Fruit fly (Drosophila melanogaster) whole organism, embryonic: Measurements from ENCODE around the gene Gr63a.

Experiments used
- CG15601 ChIP-seq: fragments of 200-800 bp; sonication (Bioruptor generic); optimal IDR thresholded peaks from 3 replicates; lab custom pipeline; 2019; ENCODE audit warnings: missing biosample characterization, mild to moderate bottlenecking, missing genetic modification characterization, moderate library complexity
- MTF-1 ChIP-seq: fragments of 200-800 bp; sonication (Bioruptor generic); optimal IDR thresholded peaks from 2 replicates; lab custom pipeline; 2018; ENCODE audit warnings: missing biosample characterization, mild to moderate bottlenecking, missing genetic modification characterization, borderline replicate concordance

DNA sequence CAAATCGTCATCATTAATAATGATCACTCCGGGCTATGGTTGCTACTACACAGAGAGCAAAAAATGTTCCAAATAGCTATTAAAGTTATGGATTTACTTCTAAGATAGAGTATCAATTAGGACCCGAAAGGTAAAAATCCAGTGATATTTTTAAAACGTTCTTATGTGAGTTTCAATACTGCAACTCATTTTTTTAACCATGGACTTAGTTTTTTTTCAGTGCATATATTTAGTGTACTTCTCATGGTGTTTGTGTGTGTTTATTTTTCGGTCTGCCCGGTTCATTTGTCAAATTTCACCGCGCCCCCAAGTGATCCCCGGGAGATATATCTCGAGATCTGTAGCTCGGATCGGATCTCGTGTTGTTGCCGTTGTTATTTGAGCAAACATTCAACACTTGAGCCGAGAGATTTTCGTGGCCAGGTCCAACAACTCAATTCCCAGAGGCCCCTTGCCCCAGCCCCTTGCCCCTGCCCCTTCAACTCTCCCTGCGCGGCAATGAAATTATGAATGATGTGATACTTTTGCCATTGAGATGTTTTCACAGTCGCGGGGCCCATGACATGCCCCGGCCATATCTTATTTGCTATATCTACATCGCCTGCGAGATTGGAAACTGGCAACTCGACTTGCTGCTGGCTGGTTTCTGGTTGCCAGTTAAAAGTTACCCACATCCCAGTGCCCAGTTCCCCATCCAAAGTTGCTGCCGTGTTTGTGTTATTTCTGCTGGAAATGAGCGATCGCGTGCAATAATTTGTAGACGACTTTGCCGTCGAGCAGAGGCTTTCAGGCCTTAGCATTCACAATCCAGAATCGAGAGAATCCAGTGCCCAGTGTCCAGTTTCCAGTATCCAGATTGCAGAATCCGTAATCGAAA lies 33.7 kb downstream of the Gr63a start:
- TF ChIP-seq MTF-1 (GFP tag; lab: Kevin White, UChicago) (peak; percentile 33), CG15601 (peak; percentile 74)
